Fruit fly (Drosophila melanogaster): Measurements from ENCODE around the gene CG11663.

Gene CG11663

DNA sequence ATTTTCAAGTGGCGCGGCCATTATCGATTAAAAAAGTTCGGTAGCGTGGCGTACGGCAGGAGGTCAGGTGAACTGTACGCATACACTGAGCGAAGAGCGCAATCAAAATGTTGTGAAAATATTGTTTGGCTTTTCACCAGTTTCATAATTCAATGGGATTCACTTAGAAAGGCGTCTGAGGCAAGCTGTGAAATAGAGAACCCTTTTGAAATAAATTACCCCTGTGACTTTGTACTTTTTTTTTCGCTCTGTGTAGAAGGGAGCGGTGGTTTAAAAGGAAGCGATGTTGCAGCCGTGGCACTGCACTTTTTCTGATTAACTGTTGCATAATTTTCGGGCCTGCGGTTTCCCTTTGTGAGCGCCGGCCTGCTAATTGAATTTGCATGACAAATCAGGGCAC is 20.5 kb upstream of the CG11663 start (continued):
- TF ChIP-seq disco-r (GFP tag; optimal IDR thresholded peaks at IDR 0.05) (no peak), cas (GFP tag; IDR thresholded peaks at IDR 0.05) (no peak), CG2678 (tag; optimal IDR thresholded peaks at IDR 0.05) (peak; percentile 39), Drgx (GFP tag; IDR thresholded peaks at IDR 0.05) (0 out of 2 replicates have a peak, but pooled peaks have one; percentile 24), CG31388 (GFP tag; optimal IDR thresholded peaks at IDR 0.05) (no peak), BtbVII (GFP tag; optimal IDR thresholded peaks at IDR 0.05) (peak; percentile 3), fru (optimal IDR thresholded peaks at IDR 0.05) (no peak), Abd-B (GFP tag; optimal IDR thresholded peaks at IDR 0.05) (peak; percentile 6), Sox102F (GFP tag; optimal IDR thresholded peaks at IDR 0.05) (peak; percentile 38), CG16863 (GFP tag; optimal IDR thresholded peaks at IDR 0.05) (no peak), ranshi (GFP tag; IDR thresholded peaks at IDR 0.05) (peak; percentile 13; the same call in 1 of the 2 replicates), cwo (GFP tag; optimal IDR thresholded peaks at IDR 0.05) (peak; percentile 18), Deaf1 (tag; optimal IDR thresholded peaks at IDR 0.05) (peak; percentile 9), CG8290 (GFP tag; optimal IDR thresholded peaks at IDR 0.05) (no peak), CG8290 (tag; optimal IDR thresholded peaks at IDR 0.05) (peak in 1 of 2 experiments; percentile 18), Ada2b (GFP tag; IDR thresholded peaks at IDR 0.05) (peak; percentile 19; the same call in 1 of the 2 replicates), CG8388 (GFP tag; optimal IDR thresholded peaks at IDR 0.05) (no peak), Atf3 (GFP tag; optimal IDR thresholded peaks at IDR 0.05) (no peak), H15 (GFP tag; IDR thresholded peaks at IDR 0.05) (no peak), CG1233 (GFP tag; optimal IDR thresholded peaks at IDR 0.05) (no peak), dmrt99B (tag; optimal IDR thresholded peaks at IDR 0.05) (peak; percentile 39), HLH3B (GFP tag; IDR thresholded peaks at IDR 0.05) (0 out of 2 replicates have a peak, but pooled peaks have one; percentile 11), HLHmδ (GFP tag; optimal IDR thresholded peaks at IDR 0.05) (no peak), toy (GFP tag; IDR thresholded peaks at IDR 0.05) (no peak), BEAF-32 (GFP tag; optimal IDR thresholded peaks at IDR 0.05) (no peak), Oli (tag; optimal IDR thresholded peaks at IDR 0.05) (peak; percentile 19), CG12299 (tag; optimal IDR thresholded peaks at IDR 0.05) (no peak), Meics (GFP tag; optimal IDR thresholded peaks at IDR 0.05) (peak; percentile 32), dysf (GFP tag; IDR thresholded peaks at IDR 0.05) (0 out of 3 replicates have a peak, but pooled peaks have one; percentile 27), Pdp1 (GFP tag; optimal IDR thresholded peaks at IDR 0.05) (peak in 1 of 2 experiments; percentile 5), slbo (GFP tag; IDR thresholded peaks at IDR 0.05) (peak; percentile 24; the same call in 1 of the 2 replicates)

DNA sequence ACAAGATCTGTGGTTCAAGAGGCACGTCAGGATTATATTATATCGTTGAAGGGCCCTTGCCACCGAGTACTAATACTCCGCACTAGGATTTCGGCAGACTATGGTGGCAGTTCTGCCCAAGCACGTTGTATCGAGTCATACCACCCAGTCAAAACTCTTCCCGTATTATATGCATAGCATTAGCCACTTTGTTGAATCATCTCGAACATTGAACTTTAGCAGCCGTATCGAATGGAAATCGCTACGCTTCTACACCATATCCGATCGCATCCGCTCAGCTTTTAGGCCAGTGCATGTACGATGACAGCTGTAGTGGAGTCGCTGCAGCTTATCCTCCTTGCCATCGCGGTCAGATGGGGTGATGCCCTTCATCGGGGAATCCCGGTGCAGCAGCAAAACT is 18.9 kb upstream of the CG11663 start, which contains the start of gene CG11664:
Gene CG11664 (plus strand): TSS at position 301 of the 400 bp plus-strand sequence.
- TF ChIP-seq ems (GFP tag; optimal IDR thresholded peaks at IDR 0.05) (no peak), Hr39 (optimal IDR thresholded peaks at IDR 0.05) (no peak)

DNA sequence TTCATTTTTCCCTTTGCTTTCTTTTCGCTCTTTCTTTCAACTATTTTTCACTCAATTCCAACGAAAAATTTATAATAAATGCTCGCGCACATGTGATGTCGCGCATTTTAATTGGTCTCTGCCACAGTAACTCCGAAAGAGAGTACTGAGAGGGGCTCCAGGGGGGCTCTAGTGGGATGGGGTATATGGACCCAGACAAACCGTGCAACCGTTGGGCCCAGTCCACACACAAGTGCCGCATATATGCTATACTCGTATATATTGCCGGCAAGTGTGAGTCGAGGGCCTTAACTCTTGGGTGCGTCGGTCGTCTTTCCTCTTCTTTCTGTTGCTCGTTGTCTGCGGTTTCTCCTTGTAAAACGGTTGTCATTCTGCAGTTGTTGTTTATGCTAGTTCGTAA is 4.1 kb downstream of the CG11663 start:
- TF ChIP-seq sd (tag; optimal IDR thresholded peaks at IDR 0.05) (peak; percentile 2), wdn (GFP tag; IDR thresholded peaks at IDR 0.05) (no peak), z (GFP tag; IDR thresholded peaks at IDR 0.05) (peak; percentile 79), vvl (GFP tag; IDR thresholded peaks at IDR 0.05) (0 out of 2 replicates have a peak, but pooled peaks have one; percentile 16), CG8765 (GFP tag; IDR thresholded peaks at IDR 0.05) (no peak), nom (GFP tag; optimal IDR thresholded peaks at IDR 0.05) (peak; percentile 20), jing (GFP tag; optimal IDR thresholded peaks at IDR 0.05) (no peak), gro (GFP tag; optimal IDR thresholded peaks at IDR 0.05) (no peak), crol (GFP tag; IDR thresholded peaks at IDR 0.05) (peak; percentile 63; the same call in 1 of the 2 replicates), kni (GFP tag; optimal IDR thresholded peaks at IDR 0.05) (peak; percentile 64), CG17802 (tag; optimal IDR thresholded peaks at IDR 0.05) (peak; percentile 95)
